Fruit fly (Drosophila melanogaster): ENCODE measurements around the gene lush.

Gene lush

DNA sequence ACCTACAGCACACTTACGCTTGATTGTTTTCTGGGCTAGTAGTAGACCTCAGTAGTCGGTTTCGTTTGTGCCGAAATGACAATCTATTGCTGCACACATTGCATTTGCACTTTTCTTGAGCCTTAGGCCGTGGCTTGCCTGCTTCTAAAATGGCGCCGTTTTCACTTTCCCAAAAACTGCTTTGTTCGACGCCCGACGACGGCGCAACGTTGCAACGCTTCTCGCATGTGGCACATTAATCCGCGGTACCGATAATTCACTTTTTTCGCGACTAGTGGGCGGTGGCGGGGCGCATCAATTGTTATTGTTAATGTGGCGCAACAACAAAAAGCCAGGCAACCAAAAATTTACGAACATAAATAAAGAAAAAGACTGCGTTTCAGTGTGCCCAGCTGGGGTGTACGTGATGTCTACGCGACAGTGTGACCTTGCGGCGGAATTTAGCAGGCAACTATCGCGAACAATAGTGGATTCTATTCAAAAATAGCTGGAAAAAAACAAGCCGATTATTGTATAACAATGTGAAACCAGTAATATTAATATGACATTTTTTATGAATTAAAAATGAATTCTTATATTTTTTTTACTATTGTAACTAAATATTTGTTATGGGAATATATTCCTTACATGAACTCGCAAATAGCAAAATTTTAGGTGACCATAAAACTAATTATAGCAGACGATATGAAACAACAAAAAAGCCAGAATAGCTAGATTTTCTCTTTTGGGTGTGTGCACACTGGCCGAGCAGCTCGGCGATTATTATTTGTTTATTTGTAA lies 7.3 kb downstream of the lush start, which contains the start of the genes ash1 and Taf6 (continued):
- TF ChIP-seq CG17568 (GFP tag; optimal IDR thresholded peaks at IDR 0.05) (no peak), luna (GFP tag; optimal IDR thresholded peaks at IDR 0.05) (no peak), cwo (GFP tag; optimal IDR thresholded peaks at IDR 0.05) (no peak), CG1529 (GFP tag; optimal IDR thresholded peaks at IDR 0.05) (no peak), Atf6 (GFP tag; IDR thresholded peaks at IDR 0.05) (no peak), tap (tag; optimal IDR thresholded peaks at IDR 0.05) (no peak), wdn (GFP tag; IDR thresholded peaks at IDR 0.05) (no peak), Adf1 (GFP tag; IDR thresholded peaks at IDR 0.05) (no peak), Hr51 (GFP tag; optimal IDR thresholded peaks at IDR 0.05) (no peak), CG14441 (GFP tag; IDR thresholded peaks at IDR 0.05) (no peak), pzg (GFP tag; optimal IDR thresholded peaks at IDR 0.05) (peak; percentile 64), Tbp (GFP tag; optimal IDR thresholded peaks at IDR 0.05) (no peak), CG11456 (GFP tag; IDR thresholded peaks at IDR 0.05) (no peak), ATbp (GFP tag; optimal IDR thresholded peaks at IDR 0.05) (no peak), CG2199 (GFP tag; IDR thresholded peaks at IDR 0.05) (no peak), CG34224 (GFP tag; IDR thresholded peaks at IDR 0.05; ENCODE audit: partially characterized antibody) (0 out of 3 replicates have a peak, but pooled peaks have one; percentile 39), knrl (GFP tag; IDR thresholded peaks at IDR 0.05; ENCODE audit: partially characterized antibody) (peak; percentile 84), CG32767 (GFP tag; IDR thresholded peaks at IDR 0.05) (no peak), Aef1 (GFP tag; IDR thresholded peaks at IDR 0.05) (no peak), usp (GFP tag; optimal IDR thresholded peaks at IDR 0.05) (no peak), fru (optimal IDR thresholded peaks at IDR 0.05) (no peak), Lpt (GFP tag; optimal IDR thresholded peaks at IDR 0.05) (no peak), pho (GFP tag; optimal IDR thresholded peaks at IDR 0.05) (no peak), inv (GFP tag; IDR thresholded peaks at IDR 0.05; ENCODE audit: partially characterized antibody) (peak; percentile 58; the same call in 1 of the 2 replicates), disco-r (GFP tag; optimal IDR thresholded peaks at IDR 0.05) (no peak), Rx (GFP tag; IDR thresholded peaks at IDR 0.05) (no peak), unpg (GFP tag; optimal IDR thresholded peaks at IDR 0.05) (no peak), kah (GFP tag; optimal IDR thresholded peaks at IDR 0.05) (no peak), hb (GFP tag; IDR thresholded peaks at IDR 0.05; ENCODE audit: partially characterized antibody) (peak; percentile 72), mirr (GFP tag; optimal IDR thresholded peaks at IDR 0.05) (no peak), Med (GFP tag) (peak; percentile 39), nau (GFP tag; optimal IDR thresholded peaks at IDR 0.05) (no peak), vnd (GFP tag; IDR thresholded peaks at IDR 0.05; ENCODE audit: partially characterized antibody) (peak; percentile 70), Abd-B (GFP tag; optimal IDR thresholded peaks at IDR 0.05) (peak; percentile 84), CG15479 (GFP tag; optimal IDR thresholded peaks at IDR 0.05) (peak; percentile 37), mam (GFP tag; optimal IDR thresholded peaks at IDR 0.05) (no peak), schlank (tag; optimal IDR thresholded peaks at IDR 0.05) (no peak), Jarid2 (GFP tag; optimal IDR thresholded peaks at IDR 0.05) (no peak), lbe (GFP tag; optimal IDR thresholded peaks at IDR 0.05) (no peak), Gug (GFP tag; IDR thresholded peaks at IDR 0.05) (no peak), Poxn (GFP tag; IDR thresholded peaks at IDR 0.05) (no peak), GATAe (GFP tag; conservative IDR thresholded peaks at IDR 0.05) (no peak), CG12942 (GFP tag; optimal IDR thresholded peaks at IDR 0.05) (no peak), Nf-YC (tag; optimal IDR thresholded peaks at IDR 0.05) (no peak), Atf-2 (GFP tag; optimal IDR thresholded peaks at IDR 0.05) (no peak), abd-A (tag; optimal IDR thresholded peaks at IDR 0.05) (no peak), H15 (GFP tag; IDR thresholded peaks at IDR 0.05) (no peak), E2f2 (GFP tag; IDR thresholded peaks at IDR 0.05) (peak; percentile 12; the same call in 1 of the 2 replicates), CG13424 (tag; optimal IDR thresholded peaks at IDR 0.05) (peak; percentile 16), CG31224 (GFP tag; IDR thresholded peaks at IDR 0.05) (no peak)
